Fruit fly (Drosophila melanogaster) whole organism, adult: ENCODE data around the gene lt.

Experiments
- CG11617 ChIP-seq: fragments of 200-800 bp; sonication (Bioruptor generic); optimal IDR thresholded peaks from 2 replicates; lab custom pipeline; 2017; ENCODE audit warnings: mild to moderate bottlenecking, missing biosample characterization, missing genetic modification reagents, missing genetic modification characterization
- CG12768 ChIP-seq: fragments of 200-800 bp; sonication (Bioruptor generic); optimal IDR thresholded peaks from 2 replicates; lab custom pipeline; 2017; ENCODE audit warnings: missing biosample characterization, missing genetic modification characterization, mild to moderate bottlenecking, moderate library complexity, missing genetic modification reagents
- CG14711 ChIP-seq: fragments of 200-800 bp; sonication (Bioruptor generic); optimal IDR thresholded peaks from 2 replicates; lab custom pipeline; 2018; ENCODE audit warnings: missing biosample characterization, mild to moderate bottlenecking, missing genetic modification characterization, moderate library complexity
- CG1620 ChIP-seq: fragments of 200-800 bp; sonication (Bioruptor generic); optimal IDR thresholded peaks from 2 replicates; lab custom pipeline; 2016; ENCODE audit warnings: missing biosample characterization, missing genetic modification characterization
- CG5204 ChIP-seq: fragments of 200-800 bp; sonication (Bioruptor generic); optimal IDR thresholded peaks from 2 replicates; lab custom pipeline; 2016; ENCODE audit warnings: missing biosample characterization, missing genetic modification characterization
- CG7101 ChIP-seq: fragments of 200-800 bp; sonication (Bioruptor generic); optimal IDR thresholded peaks from 2 replicates; lab custom pipeline; 2018; ENCODE audit warnings: missing biosample characterization, mild to moderate bottlenecking, missing genetic modification characterization, moderate library complexity
- Crg-1 ChIP-seq: fragments of 200-800 bp; sonication (Bioruptor generic); optimal IDR thresholded peaks from 2 replicates; lab custom pipeline; 2016; ENCODE audit warnings: missing biosample characterization, missing genetic modification characterization
- Mnt ChIP-seq: fragments of 200-800 bp; sonication (Bioruptor generic); optimal IDR thresholded peaks from 2 replicates; lab custom pipeline; 2016; ENCODE audit warnings: missing biosample characterization, mild to moderate bottlenecking, missing genetic modification characterization
- bab1 ChIP-seq: fragments of 200-800 bp; sonication (Bioruptor generic); optimal IDR thresholded peaks from 3 replicates; lab custom pipeline; 2019; ENCODE audit warnings: missing biosample characterization, mild to moderate bottlenecking, missing genetic modification characterization, moderate library complexity
- cic ChIP-seq: fragments of 200-800 bp; sonication (Bioruptor generic); optimal IDR thresholded peaks from 2 replicates; lab custom pipeline; 2017; ENCODE audit warnings: missing biosample characterization, mild to moderate bottlenecking, missing genetic modification characterization, moderate library complexity
- cnc ChIP-seq, 2 experiments: fragments of >200 bp; optimal IDR thresholded peaks; 2 replicates each; lab custom pipeline; 2017
- kay ChIP-seq: fragments of 200-800 bp; sonication (Bioruptor generic); peaks from one replicate; lab custom pipeline; 2016; ENCODE audit warnings: missing biosample characterization, missing genetic modification characterization, borderline replicate concordance
- ovo ChIP-seq: fragments of 200-800 bp; sonication (Bioruptor generic); optimal IDR thresholded peaks from 2 replicates; lab custom pipeline; 2016; ENCODE audit warnings: missing biosample characterization, missing genetic modification characterization
- pad ChIP-seq: fragments of 200-800 bp; sonication (Bioruptor generic); optimal IDR thresholded peaks from 3 replicates; lab custom pipeline; 2017; ENCODE audit warnings: missing biosample characterization, missing genetic modification characterization, mild to moderate bottlenecking, moderate library complexity, missing genetic modification reagents
- tj ChIP-seq: fragments of 200-800 bp; sonication (Bioruptor generic); optimal IDR thresholded peaks from 3 replicates; lab custom pipeline; 2017; ENCODE audit warnings: missing biosample characterization, mild to moderate bottlenecking, missing genetic modification characterization, moderate library complexity
- toe ChIP-seq: fragments of 200-800 bp; sonication (Bioruptor generic); optimal IDR thresholded peaks from 2 replicates; lab custom pipeline; 2016; ENCODE audit warnings: missing biosample characterization, missing genetic modification characterization

The lt gene

DNA sequence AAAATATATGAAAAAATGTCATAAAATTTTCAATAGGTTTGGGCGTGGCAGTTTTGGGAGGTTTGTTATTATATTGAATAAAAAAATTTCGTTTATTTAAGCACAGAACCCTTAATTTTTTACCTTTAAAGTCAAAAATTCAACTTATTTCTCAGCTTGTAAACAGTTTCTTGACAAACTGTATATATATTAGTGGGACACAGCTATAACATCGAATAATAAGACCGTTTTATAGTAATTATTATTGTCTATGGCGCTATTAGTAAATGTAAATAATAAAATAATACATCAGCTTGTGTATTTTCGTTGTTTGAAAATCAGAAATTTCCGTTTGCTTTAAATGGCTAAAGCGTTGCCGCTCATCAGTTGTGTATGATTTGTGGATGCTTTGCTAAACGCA, at the start of gene lt:
Gene lt, plus strand, starts transcription at position 240 of the 400 bp plus-strand sequence.
- TF ChIP-seq Mnt (GFP tag; lab: Kevin White, UChicago) (no peak), CG11617 (GFP tag; lab: Kevin White, UChicago) (no peak), Crg-1 (GFP tag; lab: Kevin White, UChicago) (no peak), cnc (optimal IDR thresholded peaks at IDR 0.05; lab: Kevin White, UChicago) (no peak), CG12768 (GFP tag; lab: Kevin White, UChicago) (no peak), pad (GFP tag; lab: Kevin White, UChicago) (no peak), ovo (GFP tag; lab: Kevin White, UChicago) (no peak), CG5204 (GFP tag; lab: Kevin White, UChicago) (no peak), CG14711 (tag; lab: Kevin White, UChicago) (no peak), kay (GFP tag; lab: Kevin White, UChicago) (no peak), CG7101 (no peak), toe (GFP tag; lab: Kevin White, UChicago) (no peak), bab1 (GFP tag; lab: Kevin White, UChicago) (no peak), cic (GFP tag; lab: Kevin White, UChicago) (no peak), CG1620 (GFP tag; lab: Kevin White, UChicago) (no peak), tj (no peak)

DNA sequence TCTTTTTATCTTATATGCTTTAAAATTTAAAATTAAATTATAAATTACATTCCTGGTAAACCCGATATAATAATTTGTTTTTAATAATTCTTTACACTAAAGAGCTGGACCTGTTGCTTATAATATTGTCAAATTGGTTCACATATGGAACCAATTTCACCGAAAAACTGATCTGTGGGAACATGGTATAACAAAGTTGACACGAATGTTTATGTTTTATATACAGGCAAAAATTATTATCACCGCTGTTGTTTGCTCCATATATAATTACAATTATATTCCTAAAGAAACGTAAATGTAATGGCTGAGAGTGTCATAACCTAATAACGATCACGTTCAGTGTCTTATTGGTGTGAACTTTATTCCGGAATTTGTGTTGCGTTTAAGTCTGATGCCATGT, 57.0 kb downstream of the lt start, which contains the start of gene cta:
Gene cta, plus strand, starts transcription at position 233 of the 400 bp plus-strand sequence.
- TF ChIP-seq cic (GFP tag; lab: Kevin White, UChicago) (no peak), Crg-1 (GFP tag; lab: Kevin White, UChicago) (no peak), CG7101 (no peak)
